Fruit fly (Drosophila melanogaster) whole organism, pupa: ENCODE measurements around the gene SkpA.

Source experiments
- CG10348 ChIP-seq: fragments of 200-800 bp; sonication (Bioruptor generic); IDR thresholded peaks from 2 replicates; pipeline ENCODE4 v1.3.6; 2022; ENCODE audit warnings: missing biosample characterization, missing genetic modification characterization
- CG12605 ChIP-seq: fragments of 200-800 bp; sonication (Bioruptor generic); IDR thresholded peaks from 2 replicates; pipeline ENCODE4 v1.3.6; 2022; ENCODE audit warnings: missing biosample characterization, missing genetic modification characterization
- CG13204 ChIP-seq: fragments of 200-800 bp; sonication (Bioruptor generic); optimal IDR thresholded peaks from 2 replicates; lab custom pipeline; 2018; ENCODE audit warnings: missing biosample characterization, mild to moderate bottlenecking, missing genetic modification characterization, moderate library complexity
- CG14655 ChIP-seq: fragments of 200-800 bp; sonication (Bioruptor generic); optimal IDR thresholded peaks from 3 replicates; lab custom pipeline; 2017; ENCODE audit warnings: mild to moderate bottlenecking, missing biosample characterization, missing genetic modification reagents, missing genetic modification characterization
- CG15710 ChIP-seq: fragments of 200-800 bp; sonication (Bioruptor generic); optimal IDR thresholded peaks from 2 replicates; lab custom pipeline; 2018; ENCODE audit warnings: missing biosample characterization, mild to moderate bottlenecking, missing genetic modification characterization, moderate library complexity
- CG17806 ChIP-seq: fragments of 200-800 bp; sonication (Bioruptor generic); optimal IDR thresholded peaks from 2 replicates; lab custom pipeline; 2018; ENCODE audit warnings: missing biosample characterization, mild to moderate bottlenecking, missing genetic modification characterization, moderate library complexity
- CG32121 ChIP-seq: fragments of 200-800 bp; sonication (Bioruptor generic); IDR thresholded peaks from 2 replicates; pipeline ENCODE4 v1.3.6; 2022; ENCODE audit warnings: missing biosample characterization, missing genetic modification characterization
- CG34367 ChIP-seq: fragments of 200-800 bp; sonication (Bioruptor generic); optimal IDR thresholded peaks from 2 replicates; lab custom pipeline; 2018; ENCODE audit warnings: missing biosample characterization, mild to moderate bottlenecking, missing genetic modification characterization
- CG4496 ChIP-seq: fragments of 200-800 bp; sonication (Bioruptor generic); IDR thresholded peaks from 3 replicates; pipeline ENCODE4 v1.3.6; 2022; ENCODE audit warnings: missing biosample characterization, missing genetic modification characterization
- CG8301 ChIP-seq: fragments of 200-800 bp; sonication (Bioruptor generic); optimal IDR thresholded peaks from 2 replicates; lab custom pipeline; 2018; ENCODE audit warnings: missing biosample characterization, mild to moderate bottlenecking, missing genetic modification characterization
- CG9948 ChIP-seq: fragments of 200-800 bp; sonication (Bioruptor generic); optimal IDR thresholded peaks from 2 replicates; lab custom pipeline; 2018; ENCODE audit warnings: missing biosample characterization, mild to moderate bottlenecking, missing genetic modification characterization, moderate library complexity
- D1 ChIP-seq: fragments of 200-800 bp; sonication (Bioruptor generic); optimal IDR thresholded peaks from 2 replicates; lab custom pipeline; 2018; ENCODE audit warnings: missing biosample characterization, mild to moderate bottlenecking, missing genetic modification characterization, moderate library complexity
- EcR ChIP-seq: fragments of 200-800 bp; sonication (Bioruptor generic); optimal IDR thresholded peaks from 3 replicates; lab custom pipeline; 2019; ENCODE audit warnings: missing biosample characterization, missing genetic modification characterization, mild to moderate bottlenecking, moderate library complexity, missing genetic modification reagents
- Ets98B ChIP-seq: fragments of 200-800 bp; sonication (Bioruptor generic); IDR thresholded peaks from 2 replicates; pipeline ENCODE4 v1.3.6; 2022; ENCODE audit warnings: missing biosample characterization, missing genetic modification characterization
- Pif1A ChIP-seq: fragments of 200-800 bp; sonication (Bioruptor generic); optimal IDR thresholded peaks from 3 replicates; lab custom pipeline; 2016; ENCODE audit warnings: missing biosample characterization, missing genetic modification characterization
- Pif1B ChIP-seq: fragments of 200-800 bp; sonication (Bioruptor generic); optimal IDR thresholded peaks from 3 replicates; lab custom pipeline; 2016; ENCODE audit warnings: missing biosample characterization, missing genetic modification characterization
- Snoo ChIP-seq: fragments of 200-800 bp; sonication (Bioruptor generic); optimal IDR thresholded peaks from 3 replicates; lab custom pipeline; 2017; ENCODE audit warnings: missing biosample characterization, mild to moderate bottlenecking, missing genetic modification characterization, inconsistent platforms
- fd96Ca ChIP-seq: fragments of 200-800 bp; sonication (Bioruptor generic); IDR thresholded peaks from 3 replicates; pipeline ENCODE4 v1.3.6; 2022; ENCODE audit warnings: missing biosample characterization, missing genetic modification characterization
- gl ChIP-seq: fragments of 200-800 bp; sonication (Bioruptor generic); optimal IDR thresholded peaks from 2 replicates; lab custom pipeline; 2018; ENCODE audit warnings: missing biosample characterization, mild to moderate bottlenecking, missing genetic modification characterization
- rn ChIP-seq: fragments of 200-800 bp; sonication (Bioruptor generic); IDR thresholded peaks from 2 replicates; pipeline ENCODE4 v1.3.6; 2022; ENCODE audit warnings: missing biosample characterization, missing genetic modification characterization

The SkpA gene

DNA sequence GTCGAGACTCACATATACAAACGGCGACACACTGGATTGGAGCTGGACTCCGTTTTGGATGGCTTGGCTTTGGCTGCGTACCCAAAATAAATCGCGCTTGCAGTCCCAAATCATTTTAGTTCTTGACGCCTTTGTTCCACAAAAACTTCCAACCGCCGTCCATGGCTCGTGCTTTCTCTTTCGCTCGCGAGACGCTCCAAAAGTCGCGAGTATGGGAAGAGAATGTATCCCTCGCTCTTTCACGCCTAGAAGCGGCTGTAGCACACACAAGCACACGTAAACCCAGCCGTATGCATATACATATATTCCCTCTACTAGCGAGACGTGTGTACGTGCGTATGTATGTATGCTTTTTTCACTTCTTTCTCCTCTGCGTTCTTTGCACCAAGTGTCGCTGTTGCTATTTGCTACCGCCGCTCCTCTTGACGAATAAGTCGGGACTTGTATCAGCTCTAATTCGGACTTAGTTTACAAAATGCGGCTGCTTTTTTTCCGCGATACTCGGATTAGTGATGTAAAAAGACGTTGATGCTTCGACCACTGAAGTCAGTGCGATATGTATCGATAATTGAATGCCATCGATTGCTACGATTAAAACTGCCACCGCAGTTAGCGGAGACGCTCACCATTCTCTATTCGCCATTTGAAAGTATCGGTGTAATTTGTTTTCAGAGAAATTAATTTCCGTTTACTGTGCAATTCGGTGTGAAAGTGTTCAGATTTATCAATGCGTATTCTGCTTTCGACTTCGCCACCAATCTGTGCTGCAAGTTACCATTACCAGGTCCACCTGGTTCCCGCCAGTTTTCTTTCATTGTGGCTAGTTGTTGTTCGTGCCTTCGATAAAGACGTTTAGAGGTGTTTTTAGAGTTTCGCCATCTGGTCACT, at the start of gene SkpA, which contains the start of gene Hmt4-20:
Gene SkpA (plus strand): TSS at position 623 of the 888 bp plus-strand sequence.
Gene Hmt4-20 (minus strand): TSS at position 542 of the 888 bp plus-strand sequence.
- no peak for TF ChIP-seq D1 (tag; lab: Kevin White, UChicago)
- no peak for TF ChIP-seq CG14655 (GFP tag; lab: Kevin White, UChicago)
- TF ChIP-seq Pif1A, result no peak
- no peak for TF ChIP-seq fd96Ca (GFP tag; lab: Robert Waterston, UW)
- TF ChIP-seq EcR, result no peak
- TF ChIP-seq CG12605 (GFP tag; lab: Robert Waterston, UW), result no peak
- TF ChIP-seq CG9948 (tag; lab: Kevin White, UChicago), result no peak
- TF ChIP-seq CG8301 (tag; lab: Kevin White, UChicago), result no peak
- no peak for TF ChIP-seq Ets98B (GFP tag; lab: Robert Waterston, UW)
- no peak for TF ChIP-seq CG32121 (GFP tag; lab: Robert Waterston, UW)
- TF ChIP-seq CG15710 (tag; lab: Kevin White, UChicago), result no peak
- TF ChIP-seq Snoo (tag; lab: Kevin White, UChicago), result no peak
- no peak for TF ChIP-seq CG13204
- TF ChIP-seq gl (tag; lab: Kevin White, UChicago), result no peak
- TF ChIP-seq Pif1B (GFP tag; lab: Kevin White, UChicago), result no peak
- no peak for TF ChIP-seq rn
- no peak for TF ChIP-seq CG34367 (tag; lab: Kevin White, UChicago)

DNA sequence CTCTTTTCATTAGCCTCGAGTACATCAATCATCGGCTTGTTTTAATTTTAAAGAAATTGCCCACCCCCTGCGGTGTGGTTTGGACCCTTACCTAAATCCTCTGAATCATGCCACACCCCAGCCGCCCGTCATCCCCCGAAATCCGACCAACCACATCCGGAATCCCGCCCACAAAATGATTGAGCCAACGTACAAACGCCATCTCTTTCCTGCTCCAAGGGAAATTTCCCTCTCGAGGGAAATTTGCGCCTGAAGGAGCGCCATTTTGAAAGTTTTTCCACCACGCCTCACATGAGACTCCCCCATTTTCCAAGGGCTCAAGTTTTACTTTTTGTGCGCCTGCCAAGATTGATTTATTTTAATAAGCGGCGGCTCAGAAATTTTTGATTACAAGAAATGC, 45.9 kb upstream of the SkpA start:
- TF ChIP-seq CG32121 (GFP tag; lab: Robert Waterston, UW), result no peak
- no peak for TF ChIP-seq Pif1B (GFP tag; lab: Kevin White, UChicago)
- no peak for TF ChIP-seq fd96Ca (GFP tag; lab: Robert Waterston, UW)
- TF ChIP-seq CG12605 (GFP tag; lab: Robert Waterston, UW), result no peak
- no peak for TF ChIP-seq EcR
- no peak for TF ChIP-seq CG8301 (tag; lab: Kevin White, UChicago)
- TF ChIP-seq D1 (tag; lab: Kevin White, UChicago), result no peak
- no peak for TF ChIP-seq Snoo (tag; lab: Kevin White, UChicago)
- no peak for TF ChIP-seq CG10348 (GFP tag; lab: Robert Waterston, UW)
- no peak for TF ChIP-seq Ets98B (GFP tag; lab: Robert Waterston, UW)
- TF ChIP-seq CG13204, result no peak
- TF ChIP-seq Pif1A, result no peak
- TF ChIP-seq gl (tag; lab: Kevin White, UChicago), result no peak

DNA sequence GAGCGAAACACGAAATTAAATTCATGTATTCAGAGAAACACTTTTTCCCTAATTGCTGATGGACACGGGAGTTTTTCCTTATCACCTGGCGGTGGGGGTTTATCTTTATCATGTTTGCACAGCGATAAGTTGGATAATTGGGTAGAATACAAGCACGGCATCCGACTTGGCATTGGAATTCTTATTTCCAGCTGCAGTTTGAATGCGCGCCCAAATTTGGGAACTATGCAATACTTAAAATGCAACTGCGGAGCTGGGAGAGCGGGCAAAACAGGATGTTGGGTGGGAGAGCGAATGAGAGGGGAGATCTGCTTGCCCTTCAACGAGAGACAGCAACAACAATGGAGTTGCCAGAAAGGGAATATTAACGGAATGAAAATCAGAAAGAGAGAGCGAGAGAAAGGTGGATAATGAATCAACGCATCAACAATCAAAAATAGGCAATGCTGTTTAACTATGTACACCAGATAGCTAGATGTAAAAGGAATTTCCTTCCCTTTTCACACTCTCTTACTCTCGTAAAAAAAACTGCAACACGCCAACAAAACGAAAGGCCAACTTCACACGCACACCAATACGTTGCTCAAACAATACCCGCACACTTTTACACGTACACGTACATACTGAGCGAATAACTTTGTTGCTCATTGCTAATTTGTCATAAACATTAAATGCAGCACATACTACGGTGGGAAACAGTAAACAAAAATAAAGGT, 39.0 kb upstream of the SkpA start:
- TF ChIP-seq CG4496 (0 out of 3 replicates have a peak, but pooled peaks have one; percentile 22), CG14655 (GFP tag; lab: Kevin White, UChicago) (no peak), Snoo (tag; lab: Kevin White, UChicago) (peak; percentile 5)
- TF ChIP-seq, all 21 proteins: peak for 2

DNA sequence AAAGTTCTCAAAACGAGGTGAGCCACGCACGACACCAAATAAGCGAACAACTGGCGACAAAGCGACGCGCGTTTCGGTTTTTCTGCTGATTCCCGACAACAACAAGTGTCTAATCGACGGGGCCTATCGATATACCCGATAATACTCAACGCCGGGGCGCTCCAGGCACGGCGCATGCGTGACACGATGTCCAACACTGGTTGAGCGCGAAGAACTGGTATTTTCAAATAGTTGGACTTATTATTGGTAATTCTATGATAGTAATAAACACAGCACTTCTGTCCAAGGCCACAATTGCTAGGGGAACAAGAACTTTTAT, 38.5 kb upstream of the SkpA start:
- no peak for TF ChIP-seq CG12605 (GFP tag; lab: Robert Waterston, UW)
- TF ChIP-seq, all 21 proteins: peak for 0

DNA sequence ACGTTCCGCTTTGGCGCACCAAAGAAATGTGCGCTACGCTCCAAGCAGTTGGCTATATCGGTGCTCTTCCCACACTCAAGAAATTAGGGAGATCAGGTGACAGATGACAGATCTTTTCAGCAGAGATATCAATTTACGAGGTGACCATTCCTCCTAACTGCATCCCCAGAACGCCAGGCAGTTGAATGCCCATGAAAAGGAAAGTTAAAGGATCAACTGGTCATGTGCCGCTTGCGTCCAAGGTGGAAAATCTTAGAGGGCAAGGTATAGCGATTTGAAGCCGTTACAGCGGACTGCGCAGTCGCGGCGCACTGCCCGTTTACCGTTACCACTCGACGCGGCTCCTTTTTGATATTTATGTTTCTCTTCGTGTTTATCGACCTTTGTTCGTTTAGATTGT, 37.3 kb upstream of the SkpA start:
- TF ChIP-seq CG17806 (tag; lab: Kevin White, UChicago), result no peak
- TF ChIP-seq D1 (tag; lab: Kevin White, UChicago), result no peak
- TF ChIP-seq CG15710 (tag; lab: Kevin White, UChicago), result no peak
- TF ChIP-seq CG12605 (GFP tag; lab: Robert Waterston, UW), result no peak
- TF ChIP-seq CG4496, result 0 out of 3 replicates have a peak, but pooled peaks have one; percentile 32
- TF ChIP-seq CG8301 (tag; lab: Kevin White, UChicago), result peak; percentile 1
- TF ChIP-seq Snoo (tag; lab: Kevin White, UChicago), result no peak

DNA sequence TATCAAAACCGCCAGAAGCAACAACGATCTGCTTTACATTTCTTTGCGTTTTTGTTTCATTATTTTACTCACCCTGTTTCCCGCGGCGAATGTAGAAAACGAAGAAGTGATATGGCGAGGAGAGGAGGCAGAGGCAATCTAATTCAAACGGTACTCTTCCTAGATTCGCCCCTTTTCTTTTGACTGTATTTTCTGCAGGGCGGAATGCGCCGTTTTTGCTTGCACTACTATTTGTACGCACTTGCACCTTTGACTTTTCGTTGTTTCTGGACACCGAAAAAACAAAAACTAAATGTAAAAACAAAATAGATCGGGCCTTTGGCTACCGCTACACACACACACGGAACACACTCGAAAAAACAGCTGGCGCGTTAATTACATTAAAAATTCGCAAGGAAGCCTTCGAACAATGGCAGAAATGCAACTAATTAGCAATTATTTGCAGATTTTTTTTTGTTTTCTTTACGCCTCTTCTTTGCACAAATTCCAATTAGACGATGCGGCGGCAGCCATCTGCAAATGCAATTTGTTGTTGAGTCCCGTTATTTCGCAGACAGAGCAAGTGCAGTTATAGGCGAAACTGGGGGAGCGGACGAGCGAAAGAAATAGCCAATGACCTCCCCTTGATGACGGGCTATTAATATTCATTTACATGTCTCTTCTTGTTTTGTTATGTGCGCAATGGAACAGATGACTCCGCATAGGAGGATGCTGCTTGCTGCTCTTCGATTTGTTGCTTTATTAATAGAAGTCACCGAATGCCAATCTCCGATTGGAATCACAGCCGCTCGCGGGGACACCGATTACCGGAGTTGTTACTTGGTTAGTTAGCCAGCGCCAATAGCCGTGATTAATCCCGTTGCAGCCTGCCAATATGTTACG, 36.5 kb upstream of the SkpA start:
- peak; percentile 22; the same call in 1 of the 2 replicates for TF ChIP-seq Ets98B (GFP tag; lab: Robert Waterston, UW)
- TF ChIP-seq D1 (tag; lab: Kevin White, UChicago), result no peak
- TF ChIP-seq EcR, result peak; percentile 91
- TF ChIP-seq CG14655 (GFP tag; lab: Kevin White, UChicago), result no peak
- TF ChIP-seq fd96Ca (GFP tag; lab: Robert Waterston, UW), result peak; percentile 29; the same call in 1 of the 3 replicates
